Worm (Caenorhabditis elegans): ENCODE data around the gene lap-2.
A peak's percentile ranks its signal among the peaks of the same experiment; 100 is the strongest.

The lap-2 gene

ce11 chrV:13046125-13047123 is 2.9 kb downstream of the lap-2 start:
- peak; percentile 54; the same call in 1 of the 2 replicates for TF ChIP-seq Y56A3A.18 (GFP tag; IDR thresholded peaks at IDR 0.05)
- 0 out of 2 replicates have a peak, but pooled peaks have one; percentile 22 for TF ChIP-seq let-526 (GFP tag; IDR thresholded peaks at IDR 0.05)
- TF ChIP-seq B0035.1 (tag; optimal IDR thresholded peaks at IDR 0.05), result peak; percentile 44
- no peak for TF ChIP-seq ceh-91 (GFP tag; IDR thresholded peaks at IDR 0.05)
- peak; percentile 85 for TF ChIP-seq nhr-80 (tag; optimal IDR thresholded peaks at IDR 0.05)
- no peak for TF ChIP-seq ceh-58 (GFP tag; IDR thresholded peaks at IDR 0.05)
- TF ChIP-seq tbp1 (GFP tag; optimal IDR thresholded peaks at IDR 0.05), result peak; percentile 33
- TF ChIP-seq madf-3 (GFP tag; IDR thresholded peaks at IDR 0.05), result peak; percentile 58; the same call in 1 of the 2 replicates
- peak; percentile 44; the same call in 1 of the 2 replicates for TF ChIP-seq madf-6 (GFP tag; IDR thresholded peaks at IDR 0.05)
- 0 out of 2 replicates have a peak, but pooled peaks have one; percentile 14 for TF ChIP-seq nfyb-1 (GFP tag; IDR thresholded peaks at IDR 0.05)
- no peak for TF ChIP-seq cebp-1 (GFP tag; IDR thresholded peaks at IDR 0.05)
- TF ChIP-seq cebp-1 (tag; optimal IDR thresholded peaks at IDR 0.05), result peak; percentile 5
- peak; percentile 24 for TF ChIP-seq lin-54 (GFP tag; optimal IDR thresholded peaks at IDR 0.05)
- peak; percentile 70 for TF ChIP-seq Y53G8AR.9 (GFP tag; conservative IDR thresholded peaks at IDR 0.05)
- TF ChIP-seq dox-1 (GFP tag; IDR thresholded peaks at IDR 0.05), result 0 out of 2 replicates have a peak, but pooled peaks have one; percentile 15
- no peak for TF ChIP-seq F57A8.1 (GFP tag; optimal IDR thresholded peaks at IDR 0.05)
- TF ChIP-seq nhr-90 (tag; optimal IDR thresholded peaks at IDR 0.05), result peak; percentile 46
- TF ChIP-seq Y67H2A.10 (GFP tag; conservative IDR thresholded peaks at IDR 0.05), result no peak
- peak in 1 of 2 experiments; percentile 7 for TF ChIP-seq let-607 (tag; optimal IDR thresholded peaks at IDR 0.05)

- TF ChIP-seq ztf-6 (GFP tag; IDR thresholded peaks at IDR 0.05), result no peak
- TF ChIP-seq Y95B8A.8 (GFP tag; IDR thresholded peaks at IDR 0.05), result no peak
- no peak for TF ChIP-seq F39B2.1 (GFP tag; IDR thresholded peaks at IDR 0.05)
- TF ChIP-seq repo-1 (tag; optimal IDR thresholded peaks at IDR 0.05), result no peak
- no peak for TF ChIP-seq nfya-1 (tag; optimal IDR thresholded peaks at IDR 0.05; ENCODE audit: borderline replicate concordance, insufficient read depth)
- no peak for TF ChIP-seq lsl-1 (GFP tag; optimal IDR thresholded peaks at IDR 0.05)
- no peak for TF ChIP-seq F52B5.7 (tag; optimal IDR thresholded peaks at IDR 0.05)
- no peak for TF ChIP-seq attf-6 (GFP tag; IDR thresholded peaks at IDR 0.05)
- TF ChIP-seq dox-1 (GFP tag; IDR thresholded peaks at IDR 0.05), result peak; percentile 31; the same call in 1 of the 2 replicates
- TF ChIP-seq somi-1 (GFP tag; optimal IDR thresholded peaks at IDR 0.05), result no peak
- TF ChIP-seq madf-6 (GFP tag; IDR thresholded peaks at IDR 0.05), result no peak
- TF ChIP-seq zim-3 (tag; optimal IDR thresholded peaks at IDR 0.05), result no peak
- TF ChIP-seq nhr-120 (GFP tag; IDR thresholded peaks at IDR 0.05), result no peak
- TF ChIP-seq lin-35 (GFP tag; optimal IDR thresholded peaks at IDR 0.05), result no peak
- TF ChIP-seq nhr-179 (tag; optimal IDR thresholded peaks at IDR 0.05), result no peak
- no peak for TF ChIP-seq lin-40 (tag; optimal IDR thresholded peaks at IDR 0.05)
- no peak for TF ChIP-seq C17E4.6 (GFP tag; IDR thresholded peaks at IDR 0.05)
- TF ChIP-seq F33H1.4 (GFP tag; IDR thresholded peaks at IDR 0.05), result no peak
- no peak for TF ChIP-seq hlh-12 (tag; optimal IDR thresholded peaks at IDR 0.05)
- no peak for TF ChIP-seq ztf-18 (tag; optimal IDR thresholded peaks at IDR 0.05)
- TF ChIP-seq attf-5 (GFP tag; optimal IDR thresholded peaks at IDR 0.05), result peak; percentile 32
- TF ChIP-seq B0261.1 (tag; optimal IDR thresholded peaks at IDR 0.05), result no peak
- no peak for TF ChIP-seq let-607 (tag; optimal IDR thresholded peaks at IDR 0.05)
- no peak for TF ChIP-seq lin-54 (GFP tag; optimal IDR thresholded peaks at IDR 0.05)
- TF ChIP-seq nhr-27 (tag; optimal IDR thresholded peaks at IDR 0.05), result no peak
- TF ChIP-seq lsy-27 (tag; optimal IDR thresholded peaks at IDR 0.05; ENCODE audit: borderline replicate concordance, insufficient read depth), result no peak
- TF ChIP-seq mxl-1 (tag; optimal IDR thresholded peaks at IDR 0.05), result no peak
- TF ChIP-seq Y53G8AR.9 (GFP tag; conservative IDR thresholded peaks at IDR 0.05), result 0 out of 2 replicates have a peak, but pooled peaks have one; percentile 20
- TF ChIP-seq atf-7 (tag; optimal IDR thresholded peaks at IDR 0.05), result peak; percentile 16
- peak; percentile 73 for TF ChIP-seq nhr-80 (tag; optimal IDR thresholded peaks at IDR 0.05)
- no peak for TF ChIP-seq rpc-1 (optimal IDR thresholded peaks at IDR 0.05)
- no peak for TF ChIP-seq rpc-1 (tag; optimal IDR thresholded peaks at IDR 0.05)
Observed at ce11 chrV:13047574-13048030, 4.1 kb downstream of the lap-2 start, which contains the start of gene W07G4.5. Gene W07G4.5, plus strand, starts transcription at chrV:13047980.

Data from whole organism, young adult.